Worm (Caenorhabditis elegans): Measurements from ENCODE around the gene R09H10.3.

The R09H10.3 gene

DNA sequence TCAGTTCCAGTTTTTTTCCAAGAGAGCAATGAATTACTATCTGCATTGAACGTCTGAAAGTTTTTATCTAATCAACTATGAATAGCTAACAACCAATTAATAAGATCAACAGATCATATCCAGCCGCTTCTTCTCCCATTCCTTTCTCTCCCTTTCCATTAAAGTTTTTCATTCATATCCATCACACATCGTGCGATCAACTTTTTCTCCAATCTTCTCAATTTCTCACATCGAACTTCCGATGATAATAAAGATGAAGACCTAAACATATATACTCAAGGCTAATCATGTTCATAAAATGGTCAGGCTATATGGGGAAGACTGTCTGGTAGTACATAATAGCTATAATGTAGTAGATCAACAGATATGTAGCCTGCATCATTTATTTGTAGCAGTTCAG, 5.5 kb downstream of the R09H10.3 start:
- TF ChIP-seq egl-27 (tag; optimal IDR thresholded peaks at IDR 0.05): no peak
- TF ChIP-seq nhr-71 (tag; optimal IDR thresholded peaks at IDR 0.05): peak; percentile 19
- peak in 1 of 6 experiments; percentile 3 for TF ChIP-seq elt-3 (tag; optimal IDR thresholded peaks at IDR 0.05)
- TF ChIP-seq hpl-2 (GFP tag; optimal IDR thresholded peaks at IDR 0.05): no peak
- no peak for TF ChIP-seq egl-13 (tag; optimal IDR thresholded peaks at IDR 0.05)
- no peak for TF ChIP-seq fkh-8 (tag; optimal IDR thresholded peaks at IDR 0.05)
- no peak for TF ChIP-seq zip-4 (GFP tag; optimal IDR thresholded peaks at IDR 0.05)
- no peak for TF ChIP-seq tbx-2 (tag; optimal IDR thresholded peaks at IDR 0.05)
- no peak for TF ChIP-seq skn-1 (tag; optimal IDR thresholded peaks at IDR 0.05)
- TF ChIP-seq mdl-1 (tag; optimal IDR thresholded peaks at IDR 0.05): no peak
- peak; percentile 12 for TF ChIP-seq snu-23 (GFP tag; optimal IDR thresholded peaks at IDR 0.05)
- no peak for TF ChIP-seq ama-1 (optimal IDR thresholded peaks at IDR 0.05)
- no peak for TF ChIP-seq elt-2 (tag; optimal IDR thresholded peaks at IDR 0.05)
- no peak for TF ChIP-seq sptf-1 (tag; optimal IDR thresholded peaks at IDR 0.05)
- no peak for TF ChIP-seq nhr-76 (tag; optimal IDR thresholded peaks at IDR 0.05)
- no peak for TF ChIP-seq C16A3.4 (tag; optimal IDR thresholded peaks at IDR 0.05)
- TF ChIP-seq mep-1 (tag; optimal IDR thresholded peaks at IDR 0.05): no peak
- no peak for TF ChIP-seq unc-62 (GFP tag; optimal IDR thresholded peaks at IDR 0.05)
- TF ChIP-seq nhr-12 (tag; optimal IDR thresholded peaks at IDR 0.05): no peak
- TF ChIP-seq efl-3 (GFP tag; optimal IDR thresholded peaks at IDR 0.05): no peak
- no peak for TF ChIP-seq fos-1 (tag; optimal IDR thresholded peaks at IDR 0.05)
- no peak for TF ChIP-seq vab-15 (tag; optimal IDR thresholded peaks at IDR 0.05)
- no peak for TF ChIP-seq ztf-11 (tag; optimal IDR thresholded peaks at IDR 0.05)
- peak; percentile 69 for TF ChIP-seq blmp-1 (tag; optimal IDR thresholded peaks at IDR 0.05)
- TF ChIP-seq ceh-90 (tag; optimal IDR thresholded peaks at IDR 0.05): no peak
- no peak for TF ChIP-seq nhr-90 (tag; optimal IDR thresholded peaks at IDR 0.05; ENCODE audit: poor library complexity)
- no peak for TF ChIP-seq fkh-4 (tag; optimal IDR thresholded peaks at IDR 0.05; ENCODE audit: borderline replicate concordance)
- no peak for TF ChIP-seq lin-15B (tag; optimal IDR thresholded peaks at IDR 0.05)
- no peak for TF ChIP-seq lin-39 (tag; optimal IDR thresholded peaks at IDR 0.05)
- TF ChIP-seq lin-14 (GFP tag; optimal IDR thresholded peaks at IDR 0.05): peak; percentile 36
- peak; percentile 83 for TF ChIP-seq nhr-85 (tag)
- no peak for TF ChIP-seq ceh-88 (GFP tag; IDR thresholded peaks at IDR 0.05)
- TF ChIP-seq mef-2 (tag; optimal IDR thresholded peaks at IDR 0.05): no peak
- no peak for TF ChIP-seq rnt-1 (tag; optimal IDR thresholded peaks at IDR 0.05)
- TF ChIP-seq jun-1 (tag; optimal IDR thresholded peaks at IDR 0.05): no peak
- no peak for TF ChIP-seq nhr-28 (tag; optimal IDR thresholded peaks at IDR 0.05)
- no peak for TF ChIP-seq alr-1 (tag; optimal IDR thresholded peaks at IDR 0.05; ENCODE audit: borderline replicate concordance)
- no peak for TF ChIP-seq mab-9 (GFP tag; IDR thresholded peaks at IDR 0.05)
- no peak for TF ChIP-seq swsn-7 (tag; optimal IDR thresholded peaks at IDR 0.05)
- no peak for TF ChIP-seq Y116A8C.19 (tag; optimal IDR thresholded peaks at IDR 0.05; ENCODE audit: borderline replicate concordance)
- no peak for TF ChIP-seq irx-1 (tag; optimal IDR thresholded peaks at IDR 0.05)
- TF ChIP-seq ces-1 (GFP tag; optimal IDR thresholded peaks at IDR 0.05): no peak
- TF ChIP-seq lin-35 (GFP tag; optimal IDR thresholded peaks at IDR 0.05): no peak
- TF ChIP-seq ceh-82 (tag; optimal IDR thresholded peaks at IDR 0.05): no peak
- TF ChIP-seq nhr-20 (tag; optimal IDR thresholded peaks at IDR 0.05): peak; percentile 27
- no peak for TF ChIP-seq ztf-4 (tag; optimal IDR thresholded peaks at IDR 0.05)
- TF ChIP-seq C34B4.2 (tag; optimal IDR thresholded peaks at IDR 0.05): no peak
- no peak for TF ChIP-seq aly-2 (tag; optimal IDR thresholded peaks at IDR 0.05)

Measured in whole organism, L1 larva.